Worm (Caenorhabditis elegans): Measurements from ENCODE around the gene spch-1.

The spch-1 gene

ce11 chrIV:10063941-10064340, 47.4 kb downstream of the spch-1 start:
- no peak for TF ChIP-seq ets-7 (tag; optimal IDR thresholded peaks at IDR 0.05)
- TF ChIP-seq B0310.2 (tag; optimal IDR thresholded peaks at IDR 0.05) = no peak
- TF ChIP-seq ceh-36 (tag; optimal IDR thresholded peaks at IDR 0.05) = no peak
- TF ChIP-seq ama-1 (optimal IDR thresholded peaks at IDR 0.05) = no peak
- TF ChIP-seq F13C5.2 (tag; optimal IDR thresholded peaks at IDR 0.05) = no peak
- TF ChIP-seq aly-1 (tag; optimal IDR thresholded peaks at IDR 0.05) = no peak
- no peak for TF ChIP-seq flt-1 (GFP tag; IDR thresholded peaks at IDR 0.05)
- TF ChIP-seq sea-1 (GFP tag; conservative IDR thresholded peaks at IDR 0.05) = no peak
- no peak for TF ChIP-seq pes-1 (GFP tag; IDR thresholded peaks at IDR 0.05)
- TF ChIP-seq hmbx-1 (tag; optimal IDR thresholded peaks at IDR 0.05) = no peak
- no peak for TF ChIP-seq ceh-13 (GFP tag; optimal IDR thresholded peaks at IDR 0.05)
- TF ChIP-seq scrt-1 (GFP tag; IDR thresholded peaks at IDR 0.05) = no peak
- TF ChIP-seq tra-4 (tag; optimal IDR thresholded peaks at IDR 0.05) = no peak
- TF ChIP-seq tbx-37 (GFP tag; conservative IDR thresholded peaks at IDR 0.05) = no peak
- no peak for TF ChIP-seq tbx-11 (GFP tag; IDR thresholded peaks at IDR 0.05)
- no peak for TF ChIP-seq hmg-4 (GFP tag; optimal IDR thresholded peaks at IDR 0.05)
- TF ChIP-seq hnd-1 (tag; optimal IDR thresholded peaks at IDR 0.05) = no peak

ce11 chrIV:10062728-10063127, 48.6 kb downstream of the spch-1 start, which contains the start of gene ipla-7:
TSS of gene ipla-7 (minus strand) at chrIV:10062849.
- TF ChIP-seq aly-1 (tag; optimal IDR thresholded peaks at IDR 0.05) (no peak), ceh-13 (GFP tag; optimal IDR thresholded peaks at IDR 0.05) (no peak), B0310.2 (tag; optimal IDR thresholded peaks at IDR 0.05) (no peak), flt-1 (GFP tag; IDR thresholded peaks at IDR 0.05) (no peak), F13C5.2 (tag; optimal IDR thresholded peaks at IDR 0.05) (no peak), ama-1 (optimal IDR thresholded peaks at IDR 0.05) (no peak), hnd-1 (tag; optimal IDR thresholded peaks at IDR 0.05) (no peak), hmg-4 (GFP tag; optimal IDR thresholded peaks at IDR 0.05) (no peak), ets-7 (tag; optimal IDR thresholded peaks at IDR 0.05) (no peak), tbx-37 (GFP tag; conservative IDR thresholded peaks at IDR 0.05) (no peak), hmbx-1 (tag; optimal IDR thresholded peaks at IDR 0.05) (no peak), scrt-1 (GFP tag; IDR thresholded peaks at IDR 0.05) (no peak), pes-1 (GFP tag; IDR thresholded peaks at IDR 0.05) (no peak), tbx-11 (GFP tag; IDR thresholded peaks at IDR 0.05) (no peak), ceh-36 (tag; optimal IDR thresholded peaks at IDR 0.05) (no peak), sea-1 (GFP tag; conservative IDR thresholded peaks at IDR 0.05) (no peak), tra-4 (tag; optimal IDR thresholded peaks at IDR 0.05) (no peak)
